Fruit fly (Drosophila melanogaster) whole organism, embryonic: ENCODE results near the gene barr.
A peak's percentile ranks its signal among the peaks of the same experiment; 100 is the strongest.

Experiments
- Abd-B ChIP-seq: fragments of 200-800 bp; sonication (Bioruptor generic); optimal IDR thresholded peaks from 2 replicates; lab custom pipeline; 2018; ENCODE audit warnings: missing biosample characterization, mild to moderate bottlenecking, missing genetic modification characterization, moderate library complexity
- Atf6 ChIP-seq: fragments of 200-800 bp; sonication (Bioruptor generic); IDR thresholded peaks from 2 replicates; pipeline ENCODE4 v1.3.6; 2022; ENCODE audit warnings: missing biosample characterization, missing genetic modification characterization
- BtbVII ChIP-seq: fragments of 200-800 bp; sonication (Bioruptor generic); optimal IDR thresholded peaks from 3 replicates; lab custom pipeline; 2017; ENCODE audit warnings: missing biosample characterization, mild to moderate bottlenecking, missing genetic modification characterization
- CG11398 ChIP-seq: fragments of 200-800 bp; sonication (Bioruptor generic); optimal IDR thresholded peaks from 2 replicates; lab custom pipeline; 2016; ENCODE audit warnings: missing biosample characterization, missing genetic modification characterization
- CG13775 ChIP-seq: fragments of 200-800 bp; sonication (Bioruptor generic); optimal IDR thresholded peaks from 3 replicates; lab custom pipeline; 2017; ENCODE audit warnings: missing biosample characterization, mild to moderate bottlenecking, missing genetic modification characterization
- CG14014 ChIP-seq: fragments of 200-800 bp; sonication (Bioruptor generic); IDR thresholded peaks from 2 replicates; pipeline ENCODE4 v1.3.6; 2022; ENCODE audit warnings: missing biosample characterization, missing genetic modification characterization
- CG14860 ChIP-seq: fragments of 200-800 bp; sonication (Bioruptor generic); IDR thresholded peaks from 3 replicates; pipeline ENCODE4 v1.3.6; 2022; ENCODE audit warnings: missing biosample characterization, missing genetic modification characterization; ENCODE audit not compliant: partially characterized antibody
- CG1529 ChIP-seq: fragments of 200-800 bp; sonication (Bioruptor generic); optimal IDR thresholded peaks from 3 replicates; lab custom pipeline; 2018; ENCODE audit warnings: missing biosample characterization, missing genetic modification characterization
- CG17359 ChIP-seq: fragments of 200-800 bp; sonication (Bioruptor generic); optimal IDR thresholded peaks from 3 replicates; lab custom pipeline; 2018; ENCODE audit warnings: missing biosample characterization, mild to moderate bottlenecking, missing genetic modification characterization, moderate library complexity
- CG31388 ChIP-seq: fragments of 200-800 bp; sonication (Bioruptor generic); optimal IDR thresholded peaks from 2 replicates; lab custom pipeline; 2016; ENCODE audit warnings: missing biosample characterization, missing genetic modification characterization
- CG31441 ChIP-seq: fragments of 200-800 bp; sonication (Bioruptor generic); IDR thresholded peaks from 2 replicates; pipeline ENCODE4 v1.3.6; 2022; ENCODE audit warnings: missing biosample characterization, missing genetic modification characterization
- CG3163 ChIP-seq: fragments of 200-800 bp; sonication (Bioruptor generic); optimal IDR thresholded peaks from 3 replicates; lab custom pipeline; 2016; ENCODE audit warnings: missing biosample characterization, missing genetic modification characterization
- CG33213 ChIP-seq: fragments of 200-800 bp; sonication (Bioruptor generic); optimal IDR thresholded peaks from 3 replicates; lab custom pipeline; 2016; ENCODE audit warnings: missing biosample characterization, missing genetic modification characterization
- CG33557 ChIP-seq: fragments of 200-800 bp; sonication (Bioruptor generic); optimal IDR thresholded peaks from 2 replicates; lab custom pipeline; 2019; ENCODE audit warnings: missing biosample characterization, mild to moderate bottlenecking, missing genetic modification characterization, moderate library complexity
- CG34224 ChIP-seq: fragments of 200-800 bp; sonication (Bioruptor generic); IDR thresholded peaks from 3 replicates; pipeline ENCODE4 v1.3.6; 2022; ENCODE audit warnings: missing biosample characterization, missing genetic modification characterization; ENCODE audit not compliant: partially characterized antibody
- CG3995 ChIP-seq: fragments of 200-800 bp; sonication (Bioruptor generic); optimal IDR thresholded peaks from 3 replicates; lab custom pipeline; 2016; ENCODE audit warnings: missing biosample characterization, missing genetic modification characterization
- CG4282 ChIP-seq: fragments of 200-800 bp; sonication (Bioruptor generic); optimal IDR thresholded peaks from 2 replicates; lab custom pipeline; 2016; ENCODE audit warnings: missing biosample characterization, missing genetic modification characterization
- CG4404 ChIP-seq: fragments of 200-800 bp; sonication (Bioruptor generic); IDR thresholded peaks from 2 replicates; pipeline ENCODE4 v1.3.6; 2022; ENCODE audit warnings: missing biosample characterization, missing genetic modification characterization
- CG5245 ChIP-seq: fragments of 200-800 bp; sonication (Bioruptor generic); optimal IDR thresholded peaks from 3 replicates; lab custom pipeline; 2016; ENCODE audit warnings: missing biosample characterization, missing genetic modification characterization
- CG6272 ChIP-seq: fragments of 200-800 bp; sonication (Bioruptor generic); IDR thresholded peaks from 2 replicates; pipeline ENCODE4 v1.3.6; 2022; ENCODE audit warnings: missing biosample characterization, missing genetic modification characterization
- CG6683 ChIP-seq: fragments of 200-800 bp; sonication (Bioruptor generic); optimal IDR thresholded peaks from 2 replicates; lab custom pipeline; 2017; ENCODE audit warnings: missing biosample characterization, mild to moderate bottlenecking, missing genetic modification characterization, missing genetic modification reagents
- CG7839 ChIP-seq: fragments of 200-800 bp; sonication (Bioruptor generic); optimal IDR thresholded peaks from 3 replicates; lab custom pipeline; 2018; ENCODE audit warnings: missing biosample characterization, mild to moderate bottlenecking, missing genetic modification characterization, moderate library complexity
- CG7987 ChIP-seq: fragments of 200-800 bp; sonication (Bioruptor generic); optimal IDR thresholded peaks from 2 replicates; lab custom pipeline; 2018; ENCODE audit warnings: missing biosample characterization, mild to moderate bottlenecking, missing genetic modification characterization, moderate library complexity
- CG8924 ChIP-seq: fragments of 200-800 bp; optimal IDR thresholded peaks from 3 replicates; lab custom pipeline; 2019; ENCODE audit warnings: missing biosample characterization, mild to moderate bottlenecking, missing genetic modification characterization, moderate library complexity
- CHES-1-like ChIP-seq: fragments of 200-800 bp; sonication (Bioruptor generic); optimal IDR thresholded peaks from 2 replicates; lab custom pipeline; 2016; ENCODE audit warnings: missing biosample characterization, missing genetic modification characterization
- CoRest ChIP-seq: fragments of 200-800 bp; sonication (Bioruptor generic); optimal IDR thresholded peaks from 3 replicates; lab custom pipeline; 2018; ENCODE audit warnings: missing biosample characterization, mild to moderate bottlenecking, missing genetic modification characterization, moderate library complexity
- Deaf1 ChIP-seq: fragments of 200-800 bp; optimal IDR thresholded peaks from 3 replicates; lab custom pipeline; 2019; ENCODE audit warnings: missing biosample characterization, mild to moderate bottlenecking, missing genetic modification characterization, moderate library complexity
- Dek ChIP-seq: fragments of 200-800 bp; sonication (Bioruptor generic); optimal IDR thresholded peaks from 3 replicates; lab custom pipeline; 2019; ENCODE audit warnings: missing biosample characterization, mild to moderate bottlenecking, missing genetic modification characterization, moderate library complexity
- Dip2 ChIP-seq: fragments of 200-800 bp; sonication (Bioruptor generic); IDR thresholded peaks from 2 replicates; pipeline ENCODE4 v1.3.6; 2022; ENCODE audit warnings: missing biosample characterization, missing genetic modification characterization
- Dip3 ChIP-seq: fragments of 200-800 bp; sonication (Bioruptor generic); optimal IDR thresholded peaks from 3 replicates; lab custom pipeline; 2016; ENCODE audit warnings: missing biosample characterization, missing genetic modification characterization
- Doc3 ChIP-seq: fragments of 200-800 bp; sonication (Bioruptor generic); IDR thresholded peaks from 3 replicates; pipeline ENCODE4 v1.3.6; 2022; ENCODE audit warnings: missing biosample characterization, missing genetic modification characterization; ENCODE audit not compliant: partially characterized antibody
- E2f1 ChIP-seq: fragments of 200-800 bp; sonication (Bioruptor generic); IDR thresholded peaks from 2 replicates; pipeline ENCODE4 v1.3.6; 2022; ENCODE audit warnings: missing biosample characterization, missing genetic modification characterization
- Ets65A ChIP-seq: fragments of 200-800 bp; sonication (Bioruptor generic); peaks from one replicate; lab custom pipeline; 2016; ENCODE audit warnings: missing biosample characterization, missing genetic modification characterization
- HLH3B ChIP-seq: fragments of 200-800 bp; sonication (Bioruptor generic); IDR thresholded peaks from 2 replicates; pipeline ENCODE4 v1.3.6; 2022; ENCODE audit warnings: missing biosample characterization, missing genetic modification characterization
- Ravus ChIP-seq: fragments of 200-800 bp; sonication (Bioruptor generic); IDR thresholded peaks from 2 replicates; pipeline ENCODE4 v1.3.6; 2022; ENCODE audit warnings: missing biosample characterization, missing genetic modification characterization
- Six4 ChIP-seq: fragments of 200-800 bp; sonication (Bioruptor generic); optimal IDR thresholded peaks from 2 replicates; lab custom pipeline; 2016; ENCODE audit warnings: missing biosample characterization, missing genetic modification characterization
- al ChIP-seq: fragments of 200-800 bp; sonication (Bioruptor generic); IDR thresholded peaks from 2 replicates; pipeline ENCODE4 v1.3.6; 2022; ENCODE audit warnings: missing biosample characterization, missing genetic modification characterization
- amos ChIP-seq: fragments of 200-800 bp; sonication (Bioruptor generic); IDR thresholded peaks from 2 replicates; pipeline ENCODE4 v1.3.6; 2022; ENCODE audit warnings: missing biosample characterization, missing genetic modification characterization; ENCODE audit not compliant: partially characterized antibody
- dati ChIP-seq: fragments of 200-800 bp; sonication (Bioruptor generic); IDR thresholded peaks from 2 replicates; pipeline ENCODE4 v1.3.6; 2022; ENCODE audit warnings: missing biosample characterization, missing genetic modification characterization
- gce ChIP-seq: fragments of 200-800 bp; sonication (Bioruptor generic); IDR thresholded peaks from 3 replicates; pipeline ENCODE4 v1.3.6; 2022; ENCODE audit warnings: missing biosample characterization, missing genetic modification characterization
- lov ChIP-seq, 2 experiments: fragments of 200-800 bp in 1 of 2; fragments of >200 bp in 1 of 2; sonication (Bioruptor generic) in 1 of 2; IDR thresholded peaks in 1 of 2; optimal IDR thresholded peaks in 1 of 2; 2 replicates in 1 of 2; 3 replicates in 1 of 2; pipeline versions ENCODE4 v1.3.6 to Lab custom; 2017 to 2022; ENCODE audit warnings: missing biosample characterization in 1 of 2, missing genetic modification characterization in 1 of 2
- mirr ChIP-seq: fragments of 200-800 bp; sonication (Bioruptor generic); optimal IDR thresholded peaks from 3 replicates; lab custom pipeline; 2018; ENCODE audit warnings: missing biosample characterization, mild to moderate bottlenecking, missing genetic modification characterization
- mld ChIP-seq: fragments of 200-800 bp; sonication (Bioruptor generic); IDR thresholded peaks from 3 replicates; pipeline ENCODE4 v1.3.6; 2022; ENCODE audit warnings: missing biosample characterization, missing genetic modification characterization; ENCODE audit not compliant: partially characterized antibody
- onecut ChIP-seq: fragments of 200-800 bp; sonication (Bioruptor generic); IDR thresholded peaks from 2 replicates; pipeline ENCODE4 v1.3.6; 2022; ENCODE audit warnings: missing biosample characterization, missing genetic modification characterization
- pum ChIP-seq: fragments of 200-800 bp; sonication (Bioruptor generic); optimal IDR thresholded peaks from 2 replicates; lab custom pipeline; 2016; ENCODE audit warnings: missing biosample characterization, missing genetic modification characterization
- sisA ChIP-seq: fragments of 200-800 bp; sonication (Bioruptor generic); IDR thresholded peaks from 2 replicates; pipeline ENCODE4 v1.3.6; 2022; ENCODE audit warnings: missing biosample characterization, missing genetic modification characterization
- ssp ChIP-seq: fragments of 200-800 bp; sonication (Bioruptor generic); IDR thresholded peaks from 2 replicates; pipeline ENCODE4 v1.3.6; 2022; ENCODE audit warnings: missing biosample characterization, missing genetic modification characterization
- trh ChIP-seq: fragments of 200-800 bp; sonication (Bioruptor generic); optimal IDR thresholded peaks from 2 replicates; lab custom pipeline; 2016; ENCODE audit warnings: missing biosample characterization, missing genetic modification characterization
- twi ChIP-seq: fragments of 200-800 bp; optimal IDR thresholded peaks from 2 replicates; lab custom pipeline; 2019; ENCODE audit warnings: missing biosample characterization, mild to moderate bottlenecking, missing genetic modification characterization, moderate library complexity

The barr gene

DNA sequence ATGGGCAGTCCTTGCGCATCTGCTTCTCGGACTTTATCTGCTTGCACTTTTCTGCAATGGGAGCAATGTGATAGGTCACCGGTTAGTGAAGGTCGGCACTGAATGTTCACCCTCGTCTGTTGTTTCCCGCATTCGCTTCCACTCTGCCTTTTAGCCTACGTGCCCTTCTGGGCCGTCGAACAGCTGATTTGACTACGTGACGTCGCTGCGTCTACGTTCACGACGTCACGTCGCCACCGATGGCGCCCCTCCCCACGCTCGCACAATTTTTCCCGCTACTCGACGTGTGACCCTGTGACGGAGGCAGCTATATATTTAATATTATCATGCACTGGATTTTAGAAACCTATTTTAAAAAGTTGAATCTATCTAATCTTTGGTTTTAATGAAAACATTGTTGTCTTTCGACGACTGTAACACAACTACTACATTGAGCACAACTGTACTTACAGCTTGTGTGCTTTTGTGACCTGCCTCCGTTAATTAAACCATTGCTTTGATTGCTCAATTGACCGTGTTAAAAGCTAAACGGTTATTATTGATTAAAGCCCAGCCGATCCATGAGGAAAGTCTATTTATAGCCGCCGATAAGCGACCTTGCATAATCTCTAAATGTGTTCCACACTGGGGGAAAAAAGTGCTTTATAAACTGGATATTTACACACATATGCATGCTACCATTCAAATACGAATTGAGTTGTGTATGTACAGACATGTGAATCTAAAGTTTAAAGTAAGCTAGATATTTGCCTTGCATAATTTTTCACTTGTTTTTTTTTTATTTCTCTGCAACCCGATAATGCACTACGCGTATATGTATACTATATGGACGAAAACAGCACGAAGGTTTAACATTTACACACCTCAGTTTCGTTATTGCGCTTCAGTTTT, 22.0 kb upstream of the barr start (continued):
- TF ChIP-seq CG3163 (GFP tag; lab: Kevin White, UChicago) (no peak), al (GFP tag; lab: Robert Waterston, UW) (no peak), trh (no peak), amos (GFP tag; lab: Robert Waterston, UW) (no peak), CG33213 (GFP tag; lab: Kevin White, UChicago) (no peak), CG8924 (no peak), gce (GFP tag; lab: Robert Waterston, UW) (no peak), CG13775 (GFP tag; lab: Kevin White, UChicago) (no peak), CG6683 (no peak), CG17359 (tag; lab: Kevin White, UChicago) (peak; percentile 27), CG34224 (0 out of 3 replicates have a peak, but pooled peaks have one; percentile 26), CG3995 (GFP tag; lab: Kevin White, UChicago) (no peak), ssp (GFP tag; lab: Robert Waterston, UW) (no peak), CHES-1-like (GFP tag; lab: Kevin White, UChicago) (no peak), CG1529 (no peak), pum (GFP tag; lab: Kevin White, UChicago) (no peak), Deaf1 (tag; lab: Kevin White, UChicago) (peak; percentile 7), CG7839 (no peak), E2f1 (GFP tag; lab: Robert Waterston, UW) (no peak), onecut (GFP tag; lab: Robert Waterston, UW) (no peak), mld (GFP tag; lab: Robert Waterston, UW) (no peak), CoRest (tag; lab: Kevin White, UChicago) (peak; percentile 32), CG14860 (no peak), CG6272 (no peak), CG14014 (GFP tag; lab: Robert Waterston, UW) (no peak), CG33557 (GFP tag; lab: Kevin White, UChicago) (no peak), CG31441 (GFP tag; lab: Robert Waterston, UW) (no peak), Six4 (GFP tag; lab: Kevin White, UChicago) (no peak), Atf6 (GFP tag; lab: Robert Waterston, UW) (no peak), Ets65A (peak; percentile 66), dati (GFP tag; lab: Robert Waterston, UW) (no peak), lov (optimal IDR thresholded peaks at IDR 0.05; lab: Kevin White, UChicago) (no peak), lov (GFP tag; IDR thresholded peaks at IDR 0.05; lab: Robert Waterston, UW) (no peak), Abd-B (GFP tag; lab: Kevin White, UChicago) (no peak), Dek (tag; lab: Kevin White, UChicago) (no peak), CG5245 (no peak), CG31388 (GFP tag; lab: Kevin White, UChicago) (no peak), HLH3B (GFP tag; lab: Robert Waterston, UW) (no peak), Dip3 (no peak), Dip2 (GFP tag; lab: Robert Waterston, UW) (no peak), CG11398 (GFP tag; lab: Kevin White, UChicago) (peak; percentile 14), CG4282 (no peak), twi (tag; lab: Kevin White, UChicago) (no peak), Doc3 (GFP tag; lab: Robert Waterston, UW) (no peak), mirr (peak; percentile 48), BtbVII (GFP tag; lab: Kevin White, UChicago) (peak; percentile 37), CG4404 (GFP tag; lab: Robert Waterston, UW) (no peak), Ravus (no peak), CG7987 (no peak), sisA (no peak)
